Fruit fly (Drosophila melanogaster) whole organism, embryonic: Measurements from ENCODE around the gene Hr78.

ENCODE experiments used
- Ada2b ChIP-seq: fragments of 200-800 bp; sonication (Bioruptor generic); IDR thresholded peaks from 2 replicates; pipeline ENCODE4 v1.3.6; 2022; ENCODE audit warnings: missing biosample characterization, missing genetic modification characterization
- BtbVII ChIP-seq: fragments of 200-800 bp; sonication (Bioruptor generic); optimal IDR thresholded peaks from 3 replicates; lab custom pipeline; 2017; ENCODE audit warnings: missing biosample characterization, mild to moderate bottlenecking, missing genetic modification characterization
- CG10462 ChIP-seq: fragments of 200-800 bp; sonication (Bioruptor generic); optimal IDR thresholded peaks from 2 replicates; lab custom pipeline; 2016; ENCODE audit warnings: missing biosample characterization, missing genetic modification characterization
- CG10959 ChIP-seq: fragments of 200-800 bp; sonication (Bioruptor generic); IDR thresholded peaks from 2 replicates; pipeline ENCODE4 v1.3.6; 2022; ENCODE audit warnings: missing biosample characterization, missing genetic modification characterization
- CG11723 ChIP-seq: fragments of 200-800 bp; sonication (Bioruptor generic); optimal IDR thresholded peaks from 2 replicates; lab custom pipeline; 2017; ENCODE audit warnings: missing biosample characterization, mild to moderate bottlenecking, missing genetic modification characterization
- CG12659 ChIP-seq: fragments of 200-800 bp; sonication (Bioruptor generic); optimal IDR thresholded peaks from 3 replicates; lab custom pipeline; 2017; ENCODE audit warnings: mild to moderate bottlenecking, missing biosample characterization, missing genetic modification reagents, missing genetic modification characterization
- CG13424 ChIP-seq: fragments of 200-800 bp; sonication (Bioruptor generic); optimal IDR thresholded peaks from 2 replicates; lab custom pipeline; 2019; ENCODE audit warnings: missing biosample characterization, mild to moderate bottlenecking, missing genetic modification characterization, moderate library complexity
- CG16779 ChIP-seq: fragments of 200-800 bp; sonication (Bioruptor generic); IDR thresholded peaks from 2 replicates; pipeline ENCODE4 v1.3.6; 2022; ENCODE audit warnings: missing biosample characterization, missing genetic modification characterization
- CG1792 ChIP-seq: fragments of 200-800 bp; sonication (Bioruptor generic); optimal IDR thresholded peaks from 2 replicates; lab custom pipeline; 2016; ENCODE audit warnings: missing biosample characterization, missing genetic modification characterization
- CG1832 ChIP-seq: fragments of 200-800 bp; sonication (Bioruptor generic); optimal IDR thresholded peaks from 2 replicates; lab custom pipeline; 2017; ENCODE audit warnings: missing biosample characterization, mild to moderate bottlenecking, missing genetic modification characterization, inconsistent platforms
- CG2712 ChIP-seq: fragments of 200-800 bp; optimal IDR thresholded peaks from 3 replicates; lab custom pipeline; 2019; ENCODE audit warnings: missing biosample characterization, mild to moderate bottlenecking, missing genetic modification characterization, moderate library complexity
- CG2889 ChIP-seq: fragments of 200-800 bp; sonication (Bioruptor generic); IDR thresholded peaks from 3 replicates; pipeline ENCODE4 v1.3.6; 2022; ENCODE audit warnings: missing biosample characterization, missing genetic modification characterization
- CG30403 ChIP-seq: fragments of 200-800 bp; sonication (Bioruptor generic); optimal IDR thresholded peaks from 3 replicates; lab custom pipeline; 2016; ENCODE audit warnings: missing biosample characterization, missing genetic modification characterization
- CG31441 ChIP-seq: fragments of 200-800 bp; sonication (Bioruptor generic); IDR thresholded peaks from 2 replicates; pipeline ENCODE4 v1.3.6; 2022; ENCODE audit warnings: missing biosample characterization, missing genetic modification characterization
- CG32767 ChIP-seq: fragments of 200-800 bp; sonication (Bioruptor generic); IDR thresholded peaks from 2 replicates; pipeline ENCODE4 v1.3.6; 2022; ENCODE audit warnings: missing biosample characterization, missing genetic modification characterization
- CG7357 ChIP-seq: fragments of 200-800 bp; sonication (Bioruptor generic); IDR thresholded peaks from 3 replicates; pipeline ENCODE4 v1.3.6; 2022; ENCODE audit warnings: missing biosample characterization, missing genetic modification characterization
- CG7928 ChIP-seq: fragments of 200-800 bp; sonication (Bioruptor generic); optimal IDR thresholded peaks from 2 replicates; lab custom pipeline; 2017; ENCODE audit warnings: missing biosample characterization, mild to moderate bottlenecking, missing genetic modification characterization
- CG8388 ChIP-seq: fragments of 200-800 bp; sonication (Bioruptor generic); optimal IDR thresholded peaks from 2 replicates; lab custom pipeline; 2019; ENCODE audit warnings: missing biosample characterization, mild to moderate bottlenecking, missing genetic modification characterization, moderate library complexity
- E2f1 ChIP-seq: fragments of 200-800 bp; sonication (Bioruptor generic); IDR thresholded peaks from 2 replicates; pipeline ENCODE4 v1.3.6; 2022; ENCODE audit warnings: missing biosample characterization, missing genetic modification characterization
- Ets65A ChIP-seq: fragments of 200-800 bp; sonication (Bioruptor generic); peaks from one replicate; lab custom pipeline; 2016; ENCODE audit warnings: missing biosample characterization, missing genetic modification characterization
- HLH54F ChIP-seq: fragments of 200-800 bp; sonication (Bioruptor generic); optimal IDR thresholded peaks from 3 replicates; lab custom pipeline; 2016; ENCODE audit warnings: missing biosample characterization, missing genetic modification characterization
- HLHmδ ChIP-seq: fragments of 200-800 bp; sonication (Bioruptor generic); optimal IDR thresholded peaks from 2 replicates; lab custom pipeline; 2018; ENCODE audit warnings: missing biosample characterization, mild to moderate bottlenecking, missing genetic modification characterization, moderate library complexity
- Hmr ChIP-seq: fragments of 200-800 bp; sonication (Bioruptor generic); optimal IDR thresholded peaks from 3 replicates; lab custom pipeline; 2017; ENCODE audit warnings: mild to moderate bottlenecking, missing biosample characterization, missing genetic modification reagents, missing genetic modification characterization
- Lpt ChIP-seq: fragments of >200 bp; optimal IDR thresholded peaks from 2 replicates; lab custom pipeline; 2018; ENCODE audit warnings: missing biosample characterization, missing genetic modification characterization
- Mes4 ChIP-seq: fragments of 200-800 bp; sonication (Bioruptor generic); optimal IDR thresholded peaks from 2 replicates; lab custom pipeline; 2016; ENCODE audit warnings: missing biosample characterization, missing genetic modification characterization
- NC2α ChIP-seq: fragments of 200-800 bp; sonication (Bioruptor generic); optimal IDR thresholded peaks from 2 replicates; lab custom pipeline; 2016; ENCODE audit warnings: missing biosample characterization, missing genetic modification characterization
- Oli ChIP-seq: fragments of 200-800 bp; sonication (Bioruptor generic); optimal IDR thresholded peaks from 2 replicates; lab custom pipeline; 2018; ENCODE audit warnings: missing biosample characterization, mild to moderate bottlenecking, missing genetic modification characterization, moderate library complexity
- Pdp1 ChIP-seq, 2 experiments: fragments of 200-800 bp; sonication (Bioruptor generic); optimal IDR thresholded peaks; 3 replicates each; lab custom pipeline; 2016; ENCODE audit warnings: missing biosample characterization in 2 of 2, missing genetic modification characterization in 2 of 2, mild to moderate bottlenecking in 1 of 2, moderate library complexity in 1 of 2
- Side ChIP-seq: fragments of 200-800 bp; sonication (Bioruptor generic); optimal IDR thresholded peaks from 2 replicates; lab custom pipeline; 2016; ENCODE audit warnings: missing biosample characterization, missing genetic modification characterization
- Six4 ChIP-seq: fragments of 200-800 bp; sonication (Bioruptor generic); optimal IDR thresholded peaks from 2 replicates; lab custom pipeline; 2016; ENCODE audit warnings: missing biosample characterization, missing genetic modification characterization
- Sry-β ChIP-seq: fragments of 200-800 bp; sonication (Bioruptor generic); optimal IDR thresholded peaks from 2 replicates; lab custom pipeline; 2018; ENCODE audit warnings: missing biosample characterization, mild to moderate bottlenecking, missing genetic modification characterization, moderate library complexity
- Sry-δ ChIP-seq: fragments of 200-800 bp; sonication (Bioruptor generic); optimal IDR thresholded peaks from 2 replicates; lab custom pipeline; 2016; ENCODE audit warnings: missing biosample characterization, missing genetic modification characterization
- Ssrp ChIP-seq: fragments of 200-800 bp; sonication (Bioruptor generic); optimal IDR thresholded peaks from 2 replicates; lab custom pipeline; 2018; ENCODE audit warnings: missing biosample characterization, mild to moderate bottlenecking, missing genetic modification characterization, moderate library complexity
- Stat92E ChIP-seq, 3 experiments: fragments of >200 bp in 2 of 3; fragments of 200-800 bp in 1 of 3; sonication (Bioruptor generic) in 1 of 3; optimal IDR thresholded peaks; 2 replicates each; lab custom pipeline; 2017 to 2019; ENCODE audit warnings: missing biosample characterization in 3 of 3, missing genetic modification characterization in 3 of 3, mild to moderate bottlenecking in 1 of 3, moderate library complexity in 1 of 3
- YL-1 ChIP-seq: fragments of 200-800 bp; sonication (Bioruptor generic); optimal IDR thresholded peaks from 3 replicates; lab custom pipeline; 2017; ENCODE audit warnings: missing biosample characterization, mild to moderate bottlenecking, missing genetic modification characterization
- ase ChIP-seq: fragments of 200-800 bp; sonication (Bioruptor generic); IDR thresholded peaks from 3 replicates; pipeline ENCODE4 v1.3.6; 2022; ENCODE audit warnings: missing biosample characterization, missing genetic modification characterization
- bigmax ChIP-seq: fragments of 200-800 bp; sonication (Bioruptor generic); optimal IDR thresholded peaks from 2 replicates; lab custom pipeline; 2018; ENCODE audit warnings: missing biosample characterization, mild to moderate bottlenecking, missing genetic modification characterization
- crp ChIP-seq, 2 experiments: fragments of 200-800 bp; sonication (Bioruptor generic); optimal IDR thresholded peaks; 2 replicates in 1 of 2; 3 replicates in 1 of 2; lab custom pipeline; 2017; ENCODE audit warnings: missing biosample characterization in 2 of 2, missing genetic modification characterization in 2 of 2, mild to moderate bottlenecking in 1 of 2, moderate library complexity in 1 of 2
- da ChIP-seq: fragments of 200-800 bp; sonication (Bioruptor generic); optimal IDR thresholded peaks from 2 replicates; lab custom pipeline; 2016; ENCODE audit warnings: missing biosample characterization, missing genetic modification characterization
- ems ChIP-seq: fragments of 200-800 bp; sonication (Bioruptor generic); optimal IDR thresholded peaks from 3 replicates; lab custom pipeline; 2016; ENCODE audit warnings: missing biosample characterization, missing genetic modification characterization
- lov ChIP-seq, 2 experiments: fragments of 200-800 bp in 1 of 2; fragments of >200 bp in 1 of 2; sonication (Bioruptor generic) in 1 of 2; IDR thresholded peaks in 1 of 2; optimal IDR thresholded peaks in 1 of 2; 2 replicates in 1 of 2; 3 replicates in 1 of 2; pipeline versions ENCODE4 v1.3.6 to Lab custom; 2017 to 2022; ENCODE audit warnings: missing biosample characterization in 1 of 2, missing genetic modification characterization in 1 of 2
- mirr ChIP-seq: fragments of 200-800 bp; sonication (Bioruptor generic); optimal IDR thresholded peaks from 3 replicates; lab custom pipeline; 2018; ENCODE audit warnings: missing biosample characterization, mild to moderate bottlenecking, missing genetic modification characterization
- nom ChIP-seq: fragments of 200-800 bp; sonication (Bioruptor generic); optimal IDR thresholded peaks from 2 replicates; lab custom pipeline; 2017; ENCODE audit warnings: missing biosample characterization, missing genetic modification characterization, mild to moderate bottlenecking, moderate library complexity, missing genetic modification reagents
- org-1 ChIP-seq: fragments of 200-800 bp; sonication (Bioruptor generic); optimal IDR thresholded peaks from 2 replicates; lab custom pipeline; 2017; ENCODE audit warnings: missing biosample characterization, missing genetic modification characterization
- peb ChIP-seq: fragments of 200-800 bp; sonication (Bioruptor generic); IDR thresholded peaks from 2 replicates; pipeline ENCODE4 v1.3.6; 2022; ENCODE audit warnings: missing biosample characterization, missing genetic modification characterization
- phol ChIP-seq: fragments of 200-800 bp; sonication (Bioruptor generic); optimal IDR thresholded peaks from 3 replicates; lab custom pipeline; 2018; ENCODE audit warnings: missing biosample characterization, mild to moderate bottlenecking, missing genetic modification characterization, moderate library complexity
- sens ChIP-seq: fragments of 200-800 bp; sonication (Bioruptor generic); peaks from one replicate; lab custom pipeline; 2016; ENCODE audit warnings: missing biosample characterization, missing genetic modification characterization
- sens-2 ChIP-seq: fragments of 200-800 bp; sonication (Bioruptor generic); IDR thresholded peaks from 2 replicates; pipeline ENCODE4 v1.3.6; 2022; ENCODE audit warnings: missing biosample characterization, missing genetic modification characterization
- tll ChIP-seq, 2 experiments: fragments of 200-800 bp in 1 of 2; fragments of >200 bp in 1 of 2; sonication (Bioruptor generic) in 1 of 2; optimal IDR thresholded peaks; 2 replicates each; lab custom pipeline; 2017 to 2019; ENCODE audit warnings: missing biosample characterization in 2 of 2, missing genetic modification characterization in 2 of 2, mild to moderate bottlenecking in 1 of 2, moderate library complexity in 1 of 2
- trh ChIP-seq: fragments of 200-800 bp; sonication (Bioruptor generic); optimal IDR thresholded peaks from 2 replicates; lab custom pipeline; 2016; ENCODE audit warnings: missing biosample characterization, missing genetic modification characterization

Hr78 gene

dm6 chr3L:21464240-21464639 lies 33.1 kb downstream of the Hr78 start (continued):
- TF ChIP-seq Stat92E (GFP tag; optimal IDR thresholded peaks at IDR 0.05; lab: Kevin White, UChicago): no peak
- TF ChIP-seq CG2889 (GFP tag; lab: Robert Waterston, UW): no peak
- peak in 1 of 2 experiments; percentile 95 for TF ChIP-seq tll (GFP tag; optimal IDR thresholded peaks at IDR 0.05; lab: Kevin White, UChicago)
- TF ChIP-seq E2f1 (GFP tag; lab: Robert Waterston, UW): peak; percentile 35; the same call in 1 of the 2 replicates
- TF ChIP-seq lov (optimal IDR thresholded peaks at IDR 0.05; lab: Kevin White, UChicago): no peak
- peak; percentile 90 for TF ChIP-seq lov (GFP tag; IDR thresholded peaks at IDR 0.05; lab: Robert Waterston, UW)
- TF ChIP-seq CG12659 (GFP tag; lab: Kevin White, UChicago): peak; percentile 27
- TF ChIP-seq CG31441 (GFP tag; lab: Robert Waterston, UW): peak; percentile 88
- TF ChIP-seq Lpt (GFP tag; lab: Kevin White, UChicago): no peak
- peak; percentile 96 for TF ChIP-seq sens (GFP tag; lab: Kevin White, UChicago)
- peak; percentile 51 for TF ChIP-seq HLHmδ (GFP tag; lab: Kevin White, UChicago)
- peak in 1 of 2 experiments; percentile 27 for TF ChIP-seq crp (GFP tag; optimal IDR thresholded peaks at IDR 0.05; lab: Kevin White, UChicago)
- TF ChIP-seq phol: peak; percentile 66
- peak; percentile 61 for TF ChIP-seq YL-1 (GFP tag; lab: Kevin White, UChicago)
- no peak for TF ChIP-seq HLH54F
- TF ChIP-seq Sry-δ (GFP tag; lab: Kevin White, UChicago): no peak
- TF ChIP-seq CG32767 (GFP tag; lab: Robert Waterston, UW): no peak
- TF ChIP-seq BtbVII (GFP tag; lab: Kevin White, UChicago): peak; percentile 66
- peak; percentile 73 for TF ChIP-seq NC2α (GFP tag; lab: Kevin White, UChicago)
- TF ChIP-seq CG10462 (GFP tag; lab: Kevin White, UChicago): peak; percentile 30
- peak; percentile 50 for TF ChIP-seq da (GFP tag; lab: Kevin White, UChicago)
- peak; percentile 74 for TF ChIP-seq CG10959 (GFP tag; lab: Robert Waterston, UW)
- no peak for TF ChIP-seq CG16779 (GFP tag; lab: Robert Waterston, UW)
- no peak for TF ChIP-seq CG30403 (GFP tag; lab: Kevin White, UChicago)
- no peak for TF ChIP-seq mirr (GFP tag; lab: Kevin White, UChicago)
- peak; percentile 54 for TF ChIP-seq CG13424 (tag; lab: Kevin White, UChicago)
- peak; percentile 9 for TF ChIP-seq Six4 (GFP tag; lab: Kevin White, UChicago)
- peak; percentile 81 for TF ChIP-seq org-1 (GFP tag; lab: Kevin White, UChicago)
- peak; percentile 59 for TF ChIP-seq Oli
- 0 out of 3 replicates have a peak, but pooled peaks have one; percentile 12 for TF ChIP-seq CG7357 (GFP tag; lab: Robert Waterston, UW)
- TF ChIP-seq peb (GFP tag; lab: Robert Waterston, UW): 0 out of 2 replicates have a peak, but pooled peaks have one; percentile 14
- no peak for TF ChIP-seq CG7928
- TF ChIP-seq trh (GFP tag; lab: Kevin White, UChicago): peak; percentile 47
- TF ChIP-seq sens-2 (GFP tag; lab: Robert Waterston, UW): no peak
- peak in 1 of 2 experiments; percentile 54 for TF ChIP-seq Pdp1 (GFP tag; optimal IDR thresholded peaks at IDR 0.05; lab: Kevin White, UChicago)
- peak; percentile 28 for TF ChIP-seq ems (GFP tag; lab: Kevin White, UChicago)
- peak; percentile 54 for TF ChIP-seq Ssrp (tag; lab: Kevin White, UChicago)
- peak; percentile 22 for TF ChIP-seq bigmax (GFP tag; lab: Kevin White, UChicago)
- peak; percentile 63 for TF ChIP-seq CG8388 (GFP tag; lab: Kevin White, UChicago)
- TF ChIP-seq CG1792 (GFP tag; lab: Kevin White, UChicago): peak; percentile 62
- peak; percentile 63 for TF ChIP-seq Sry-β (GFP tag; lab: Kevin White, UChicago)
- TF ChIP-seq Hmr (GFP tag; lab: Kevin White, UChicago): peak; percentile 12
- no peak for TF ChIP-seq Ada2b (GFP tag; lab: Robert Waterston, UW)
- peak; percentile 16 for TF ChIP-seq Side (GFP tag; lab: Kevin White, UChicago)
- peak; percentile 52 for TF ChIP-seq CG11723 (GFP tag; lab: Kevin White, UChicago)
- TF ChIP-seq Ets65A (GFP tag; lab: Kevin White, UChicago): no peak
- TF ChIP-seq CG2712 (tag; lab: Kevin White, UChicago): peak; percentile 91
- no peak for TF ChIP-seq nom (GFP tag; lab: Kevin White, UChicago)
- peak; percentile 9 for TF ChIP-seq Mes4 (GFP tag; lab: Kevin White, UChicago)
- TF ChIP-seq ase (GFP tag; lab: Robert Waterston, UW): peak; percentile 27; the same call in 1 of the 3 replicates
- TF ChIP-seq CG1832 (GFP tag; lab: Kevin White, UChicago): no peak
